Fruit fly (Drosophila melanogaster) Kc167 (cell line): ENCODE results near the gene kmr.

ENCODE experiments used
- Sin3A ChIP-seq: fragments of >200 bp; optimal IDR thresholded peaks from 2 replicates; lab custom pipeline; 2018; ENCODE audit warnings: missing external identifiers
- psq ChIP-seq: fragments of >200 bp; optimal IDR thresholded peaks from 2 replicates; lab custom pipeline; 2017; ENCODE audit warnings: missing external identifiers

DNA sequence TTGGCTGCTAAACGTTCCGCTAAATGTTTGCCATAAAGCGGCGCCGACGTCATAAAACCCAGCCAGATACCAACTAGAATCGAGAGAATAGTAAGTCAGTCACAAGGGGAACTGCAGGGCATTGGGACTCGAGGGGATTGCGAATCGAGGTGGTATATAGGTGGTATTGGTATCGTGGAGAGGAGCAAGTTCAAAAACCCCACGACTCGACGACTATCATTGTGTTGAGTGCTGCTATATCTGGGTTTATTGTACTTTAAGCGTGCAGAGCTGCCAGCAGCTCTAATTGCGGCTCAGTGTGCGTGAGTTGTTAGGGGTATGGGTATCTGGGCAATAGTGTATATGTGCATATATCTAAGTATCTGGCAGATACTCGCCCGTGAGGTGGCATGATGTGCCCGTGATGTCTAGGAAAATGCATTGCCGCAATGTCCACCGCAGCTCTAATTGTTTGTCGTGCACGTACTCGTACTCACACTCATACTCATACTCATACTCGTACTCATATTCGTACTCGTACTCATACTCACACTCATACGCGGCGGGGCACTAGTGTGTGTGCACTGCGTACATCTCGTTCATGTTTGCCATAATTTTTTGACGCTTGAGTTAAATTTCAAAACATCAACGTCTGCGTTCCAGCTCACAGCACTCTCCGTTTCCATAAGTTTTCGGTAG is 91.2 kb downstream of the kmr start:
- TF ChIP-seq psq (no peak), Sin3A (lab: Kevin White, UChicago) (no peak)
